Worm (Caenorhabditis elegans) whole organism, L3 larva: ENCODE results near the gene T26E4.18.

Experiments used
- R02D3.7 ChIP-seq: fragments of 150-350 bp; optimal IDR thresholded peaks from 2 replicates; lab custom pipeline; 2014; ENCODE audit warnings: missing biosample characterization, missing genetic modification characterization
- ZK546.5 ChIP-seq: sonication (generic microtip); optimal IDR thresholded peaks from 2 replicates; lab custom pipeline; 2017; ENCODE audit warnings: missing biosample characterization, missing genetic modification characterization
- aly-2 ChIP-seq: fragments of 150-350 bp; optimal IDR thresholded peaks from 2 replicates; lab custom pipeline; 2014; ENCODE audit warnings: missing biosample characterization, missing genetic modification characterization
- ama-1 ChIP-seq: fragments of 150-350 bp; optimal IDR thresholded peaks from 2 replicates; lab custom pipeline; 2018
- ceh-16 ChIP-seq: sonication (generic microtip); optimal IDR thresholded peaks from 2 replicates; lab custom pipeline; 2017; ENCODE audit warnings: missing biosample characterization, missing genetic modification characterization
- ceh-28 ChIP-seq: fragments of 150-350 bp; optimal IDR thresholded peaks from 2 replicates; lab custom pipeline; 2014; ENCODE audit warnings: missing biosample characterization, missing genetic modification reagents, missing genetic modification characterization
- ceh-82 ChIP-seq: fragments of 150-350 bp; optimal IDR thresholded peaks from 2 replicates; lab custom pipeline; 2014; ENCODE audit warnings: missing biosample characterization, missing genetic modification characterization
- ceh-9 ChIP-seq: sonication (generic microtip); optimal IDR thresholded peaks from 2 replicates; lab custom pipeline; 2018; ENCODE audit warnings: missing biosample characterization, missing genetic modification characterization
- daf-12 ChIP-seq: fragments of 150-350 bp; optimal IDR thresholded peaks from 2 replicates; lab custom pipeline; 2014; ENCODE audit warnings: missing biosample characterization, missing genetic modification reagents, missing genetic modification characterization
- egl-5 ChIP-seq: fragments of 150-350 bp; optimal IDR thresholded peaks from 2 replicates; lab custom pipeline; 2017; ENCODE audit warnings: missing biosample characterization, missing genetic modification reagents, missing genetic modification characterization, inconsistent platforms
- elt-1 ChIP-seq: fragments of 150-350 bp; optimal IDR thresholded peaks from 2 replicates; lab custom pipeline; 2014; ENCODE audit warnings: missing biosample characterization, missing genetic modification characterization
- elt-2 ChIP-seq: sonication (generic microtip); optimal IDR thresholded peaks from 2 replicates; lab custom pipeline; 2016; ENCODE audit warnings: missing genetic modification reagents, mild to moderate bottlenecking, missing genetic modification characterization, missing compliant biosample characterization
- elt-3 ChIP-seq, 3 experiments: fragments of 150-350 bp in 1 of 3; sonication (generic microtip) in 2 of 3; optimal IDR thresholded peaks; 2 replicates in 2 of 3; 4 replicates in 1 of 3; lab custom pipeline; 2014 to 2017; ENCODE audit warnings: missing biosample characterization in 3 of 3, missing genetic modification characterization in 3 of 3
- fkh-10 ChIP-seq: sonication (generic microtip); optimal IDR thresholded peaks from 2 replicates; lab custom pipeline; 2017; ENCODE audit warnings: missing biosample characterization, missing genetic modification reagents, missing genetic modification characterization
- fkh-2 ChIP-seq: fragments of 150-350 bp; optimal IDR thresholded peaks from 2 replicates; lab custom pipeline; 2014; ENCODE audit warnings: missing biosample characterization, missing genetic modification reagents, missing genetic modification characterization
- fos-1 ChIP-seq: fragments of 150-350 bp; optimal IDR thresholded peaks from 2 replicates; lab custom pipeline; 2014; ENCODE audit warnings: missing biosample characterization, missing genetic modification characterization
- hmg-11 ChIP-seq: sonication (generic microtip); optimal IDR thresholded peaks from 2 replicates; lab custom pipeline; 2016; ENCODE audit warnings: missing genetic modification characterization, missing compliant biosample characterization
- jun-1 ChIP-seq: fragments of 150-350 bp; optimal IDR thresholded peaks from 2 replicates; lab custom pipeline; 2014; ENCODE audit warnings: missing biosample characterization, missing genetic modification reagents, missing genetic modification characterization
- lin-15B ChIP-seq: fragments of 150-350 bp; optimal IDR thresholded peaks from 2 replicates; lab custom pipeline; 2014; ENCODE audit warnings: missing biosample characterization, missing genetic modification characterization
- lin-39 ChIP-seq: fragments of 150-350 bp; optimal IDR thresholded peaks from 2 replicates; lab custom pipeline; 2018; ENCODE audit warnings: missing biosample characterization, missing genetic modification reagents, missing genetic modification characterization
- mdl-1 ChIP-seq: fragments of 150-350 bp; optimal IDR thresholded peaks from 2 replicates; lab custom pipeline; 2014; ENCODE audit warnings: missing biosample characterization, missing genetic modification characterization
- mml-1 ChIP-seq: fragments of 150-350 bp; sonication (generic microtip); optimal IDR thresholded peaks from 3 replicates; lab custom pipeline; 2014; ENCODE audit warnings: missing biosample characterization, missing genetic modification characterization
- nfya-1 ChIP-seq: sonication (generic microtip); optimal IDR thresholded peaks from 2 replicates; lab custom pipeline; 2017; ENCODE audit warnings: missing genetic modification characterization, mild to moderate bottlenecking, missing compliant biosample characterization, antibody characterized with exemption, moderate library complexity; ENCODE audit not compliant: insufficient read depth
- nhr-11 ChIP-seq: fragments of 150-350 bp; optimal IDR thresholded peaks from 2 replicates; lab custom pipeline; 2014; ENCODE audit warnings: missing biosample characterization, missing genetic modification characterization
- nhr-12 ChIP-seq: fragments of 150-350 bp; optimal IDR thresholded peaks from 2 replicates; lab custom pipeline; 2014; ENCODE audit warnings: missing biosample characterization, missing genetic modification characterization
- nhr-237 ChIP-seq: fragments of 150-350 bp; optimal IDR thresholded peaks from 2 replicates; lab custom pipeline; 2014; ENCODE audit warnings: missing biosample characterization, missing genetic modification characterization
- nhr-25 ChIP-seq: sonication (generic microtip); optimal IDR thresholded peaks from 2 replicates; lab custom pipeline; 2017; ENCODE audit warnings: missing biosample characterization, missing genetic modification characterization
- nhr-28 ChIP-seq: fragments of 150-350 bp; optimal IDR thresholded peaks from 2 replicates; lab custom pipeline; 2014; ENCODE audit warnings: missing biosample characterization, missing genetic modification characterization
- nhr-67 ChIP-seq: fragments of 150-350 bp; optimal IDR thresholded peaks from 2 replicates; lab custom pipeline; 2014; ENCODE audit warnings: missing biosample characterization, missing genetic modification characterization
- nhr-76 ChIP-seq: fragments of 150-350 bp; sonication (generic microtip); optimal IDR thresholded peaks from 5 replicates; lab custom pipeline; 2014; ENCODE audit warnings: missing biosample characterization, missing genetic modification characterization
- pha-4 ChIP-seq: fragments of 150-350 bp; optimal IDR thresholded peaks from 2 replicates; lab custom pipeline; 2014; ENCODE audit warnings: missing biosample characterization, missing genetic modification reagents, missing genetic modification characterization
- sea-2 ChIP-seq: fragments of 150-350 bp; sonication (generic microtip); optimal IDR thresholded peaks from 4 replicates; lab custom pipeline; 2014; ENCODE audit warnings: missing biosample characterization, missing genetic modification reagents, missing genetic modification characterization
- skn-1 ChIP-seq: fragments of 150-350 bp; optimal IDR thresholded peaks from 2 replicates; lab custom pipeline; 2014; ENCODE audit warnings: missing biosample characterization, missing genetic modification characterization
- snpc-4 ChIP-seq: fragments of 150-350 bp; optimal IDR thresholded peaks from 2 replicates; lab custom pipeline; 2014; ENCODE audit warnings: missing biosample characterization, missing genetic modification characterization
- tbx-2 ChIP-seq: sonication (generic microtip); optimal IDR thresholded peaks from 2 replicates; lab custom pipeline; 2016; ENCODE audit warnings: mild to moderate bottlenecking, missing genetic modification characterization, missing compliant biosample characterization
- unc-39 ChIP-seq: sonication (generic microtip); optimal IDR thresholded peaks from 4 replicates; lab custom pipeline; 2017; ENCODE audit warnings: missing biosample characterization, missing genetic modification characterization
- unc-62 ChIP-seq: fragments of 150-350 bp; sonication (generic microtip); optimal IDR thresholded peaks from 4 replicates; lab custom pipeline; 2014; ENCODE audit warnings: missing biosample characterization, missing genetic modification reagents, missing genetic modification characterization
- zag-1 ChIP-seq: fragments of 150-350 bp; optimal IDR thresholded peaks from 2 replicates; lab custom pipeline; 2014; ENCODE audit warnings: missing biosample characterization, missing genetic modification characterization
- ztf-11 ChIP-seq: fragments of 150-350 bp; optimal IDR thresholded peaks from 2 replicates; lab custom pipeline; 2014; ENCODE audit warnings: missing biosample characterization, missing genetic modification characterization
- ztf-4 ChIP-seq: fragments of 150-350 bp; optimal IDR thresholded peaks from 2 replicates; lab custom pipeline; 2014; ENCODE audit warnings: missing biosample characterization, missing genetic modification characterization

T26E4.18 gene

DNA sequence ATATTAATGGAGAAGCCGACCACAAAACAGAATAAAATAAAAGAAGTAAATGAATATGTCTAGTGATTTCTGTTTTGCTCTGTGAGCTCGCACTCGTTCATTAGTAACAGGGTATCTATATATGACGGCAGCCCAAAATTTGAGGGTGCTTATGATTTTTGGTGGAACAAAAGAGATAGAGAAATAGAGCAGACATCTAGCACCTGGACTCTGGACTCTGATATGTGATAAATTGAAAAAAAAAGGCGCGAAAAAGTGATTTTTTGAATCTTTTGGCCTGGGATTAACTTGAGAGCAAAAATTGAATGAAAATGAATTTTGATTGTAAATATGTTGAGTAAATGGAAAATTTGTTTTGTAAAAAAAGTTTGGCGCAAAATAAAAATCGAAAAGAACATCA is 27.0 kb downstream of the T26E4.18 start, which contains the start of gene nhr-283:
Gene nhr-283 (minus strand): TSS at position 101 of the 400 bp plus-strand sequence.
- TF ChIP-seq nhr-11 (tag; lab: Kevin White, UChicago) = no peak
- TF ChIP-seq lin-39 = no peak
- TF ChIP-seq jun-1 (tag; lab: Kevin White, UChicago) = no peak
- TF ChIP-seq nhr-237 (tag; lab: Kevin White, UChicago) = no peak
- TF ChIP-seq ztf-4 (tag; lab: Kevin White, UChicago) = no peak
- no peak for TF ChIP-seq ceh-16 (tag; lab: Kevin White, UChicago)
- no peak for TF ChIP-seq sea-2 (GFP tag; lab: Kevin White, UChicago)
- TF ChIP-seq ceh-82 = no peak
- no peak for TF ChIP-seq aly-2 (tag; lab: Kevin White, UChicago)
- no peak for TF ChIP-seq unc-39 (tag; lab: Kevin White, UChicago)
- no peak for TF ChIP-seq nhr-76 (tag; lab: Kevin White, UChicago)
- TF ChIP-seq pha-4 = no peak
- TF ChIP-seq nhr-28 (tag; lab: Kevin White, UChicago) = no peak

DNA sequence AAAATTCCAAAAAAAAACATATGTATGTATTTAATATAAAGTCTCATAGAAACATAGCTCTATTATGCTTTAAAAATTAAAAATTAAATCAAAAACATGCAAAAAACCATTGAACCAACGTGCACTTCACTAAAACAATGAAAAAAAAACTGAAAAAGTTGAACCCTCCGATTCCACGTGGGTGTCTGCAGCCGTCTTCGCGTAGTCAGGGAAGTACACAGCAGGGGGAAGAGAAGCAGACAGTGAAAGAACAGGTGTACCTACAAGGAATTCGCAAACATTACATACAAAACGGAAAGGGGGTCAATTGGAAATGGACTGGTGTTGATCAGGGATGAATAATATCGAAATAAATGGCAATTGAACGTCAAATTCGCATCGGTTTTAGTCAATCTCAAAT is 29.7 kb downstream of the T26E4.18 start:
- TF ChIP-seq ztf-4 (tag; lab: Kevin White, UChicago) (no peak), ceh-28 (tag; lab: Kevin White, UChicago) (no peak), tbx-2 (tag; lab: Kevin White, UChicago) (no peak), aly-2 (tag; lab: Kevin White, UChicago) (no peak), nhr-11 (tag; lab: Kevin White, UChicago) (no peak), lin-15B (tag; lab: Kevin White, UChicago) (no peak), ceh-82 (no peak), zag-1 (tag; lab: Kevin White, UChicago) (no peak), unc-62 (GFP tag; lab: Kevin White, UChicago) (no peak), nhr-237 (tag; lab: Kevin White, UChicago) (no peak), skn-1 (tag; lab: Kevin White, UChicago) (no peak), ama-1 (no peak), nhr-28 (tag; lab: Kevin White, UChicago) (no peak), ceh-16 (tag; lab: Kevin White, UChicago) (no peak), sea-2 (GFP tag; lab: Kevin White, UChicago) (no peak), fos-1 (tag; lab: Kevin White, UChicago) (no peak)

DNA sequence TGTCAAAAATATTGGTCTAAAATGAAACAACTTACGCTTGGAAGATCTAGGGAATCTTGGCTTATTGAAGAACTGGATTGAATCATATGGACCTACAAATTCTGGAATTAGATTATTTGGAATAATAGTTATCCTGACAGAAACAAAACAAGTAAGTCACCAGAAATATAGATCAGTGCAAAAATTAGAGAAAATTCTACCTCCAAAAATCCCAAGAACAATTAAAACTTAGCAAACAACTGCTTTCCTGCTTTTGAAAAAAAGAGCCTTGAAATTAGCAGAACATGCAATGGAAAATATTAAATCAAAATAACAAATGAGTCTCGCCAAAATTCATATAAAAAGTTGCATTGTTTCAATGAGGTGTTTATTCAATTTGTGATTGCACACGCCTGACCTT is 30.5 kb downstream of the T26E4.18 start, which contains the start of gene nhr-60:
Gene nhr-60 (minus strand): TSS at position 101 of the 400 bp plus-strand sequence.
- no peak for TF ChIP-seq aly-2 (tag; lab: Kevin White, UChicago)
- TF ChIP-seq mdl-1 (tag; lab: Kevin White, UChicago) = no peak
- TF ChIP-seq ztf-4 (tag; lab: Kevin White, UChicago) = no peak
- TF ChIP-seq fkh-10 = no peak
- TF ChIP-seq hmg-11 (tag; lab: Kevin White, UChicago) = no peak
- TF ChIP-seq lin-39 = no peak
- no peak for TF ChIP-seq elt-1 (tag; lab: Kevin White, UChicago)
- no peak for TF ChIP-seq fkh-2 (tag; lab: Kevin White, UChicago)
- TF ChIP-seq lin-15B (tag; lab: Kevin White, UChicago) = no peak
- no peak for TF ChIP-seq daf-12 (tag; lab: Kevin White, UChicago)
- TF ChIP-seq, all 47 proteins: peak for 0

DNA sequence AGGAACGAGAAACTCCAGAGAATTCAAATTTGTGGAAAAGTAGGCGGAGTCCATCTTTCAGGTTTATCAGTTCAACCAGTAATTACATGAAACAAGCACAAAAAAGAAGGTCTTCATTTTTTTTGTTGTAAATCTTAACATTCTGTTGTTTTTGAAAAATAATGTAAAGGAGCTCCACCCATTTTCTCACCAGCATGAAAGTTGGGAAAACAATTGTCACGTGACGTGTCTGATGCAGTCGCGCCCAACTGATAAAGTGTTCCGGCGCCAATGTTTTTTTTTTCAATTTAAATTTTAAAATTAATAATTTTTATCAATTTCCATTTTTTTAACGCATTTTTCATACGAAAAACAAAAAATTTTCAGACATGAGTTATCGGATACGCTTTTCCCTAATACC is 34.6 kb downstream of the T26E4.18 start, which contains the start of gene F57A10.4:
Gene F57A10.4 (plus strand): TSS at position 367 of the 400 bp plus-strand sequence.
- TF ChIP-seq ceh-9 = no peak
- no peak for TF ChIP-seq mml-1 (tag; lab: Kevin White, UChicago)
- TF ChIP-seq nfya-1 (tag; lab: Kevin White, UChicago) = no peak
- TF ChIP-seq unc-62 (GFP tag; lab: Kevin White, UChicago) = no peak
- no peak for TF ChIP-seq fkh-2 (tag; lab: Kevin White, UChicago)
- no peak for TF ChIP-seq unc-39 (tag; lab: Kevin White, UChicago)
- TF ChIP-seq nhr-12 = no peak

DNA sequence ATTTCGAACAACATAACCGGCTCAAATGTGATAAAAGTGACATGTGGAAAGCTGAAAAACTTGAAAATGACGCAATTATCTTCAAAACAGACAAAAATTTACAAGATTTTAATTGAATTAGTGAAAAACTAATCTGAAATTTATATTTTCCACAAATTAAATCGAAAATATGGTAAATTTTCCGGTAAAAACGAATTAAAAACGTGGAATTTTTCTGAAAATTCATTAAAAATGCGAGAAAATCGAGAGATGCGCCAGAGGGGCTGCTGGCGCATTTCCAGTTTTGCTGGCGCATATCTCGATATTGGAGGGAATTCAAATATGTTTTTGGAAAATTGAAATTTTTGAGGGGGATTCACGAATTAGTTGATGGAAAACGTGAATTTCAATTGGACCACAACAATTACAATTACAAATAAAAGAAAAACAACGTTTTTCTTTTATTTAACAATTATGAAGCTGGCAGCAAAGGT is 37.5 kb downstream of the T26E4.18 start, which contains the start of the genes haf-3 and F57A10.2:
Gene haf-3 (minus strand): TSS at position 51 of the 473 bp plus-strand sequence.
Gene F57A10.2 (plus strand): TSS at position 454 of the 473 bp plus-strand sequence.
- TF ChIP-seq aly-2 (tag; lab: Kevin White, UChicago) (peak; percentile 30), nhr-67 (tag; lab: Kevin White, UChicago) (no peak), ztf-11 (tag; lab: Kevin White, UChicago) (no peak), nhr-12 (no peak), lin-15B (tag; lab: Kevin White, UChicago) (peak; percentile 93), snpc-4 (tag; lab: Kevin White, UChicago) (peak; percentile 90), elt-1 (tag; lab: Kevin White, UChicago) (peak; percentile 26), nhr-11 (tag; lab: Kevin White, UChicago) (peak; percentile 57), ZK546.5 (tag; lab: Kevin White, UChicago) (peak; percentile 33), nhr-237 (tag; lab: Kevin White, UChicago) (no peak), unc-39 (tag; lab: Kevin White, UChicago) (no peak), ztf-4 (tag; lab: Kevin White, UChicago) (peak; percentile 17), lin-39 (peak; percentile 62), nhr-76 (tag; lab: Kevin White, UChicago) (no peak), R02D3.7 (tag; lab: Kevin White, UChicago) (peak; percentile 87), tbx-2 (tag; lab: Kevin White, UChicago) (peak; percentile 89), unc-62 (GFP tag; lab: Kevin White, UChicago) (no peak), hmg-11 (tag; lab: Kevin White, UChicago) (peak; percentile 82), ama-1 (peak; percentile 62), sea-2 (GFP tag; lab: Kevin White, UChicago) (no peak), fos-1 (tag; lab: Kevin White, UChicago) (no peak), ceh-16 (tag; lab: Kevin White, UChicago) (no peak), nhr-25 (tag; lab: Kevin White, UChicago) (peak; percentile 85), egl-5 (tag; lab: Kevin White, UChicago) (peak; percentile 80), elt-2 (peak; percentile 58), elt-3 (tag; optimal IDR thresholded peaks at IDR 0.05; lab: Kevin White, UChicago) (no peak), ceh-28 (tag; lab: Kevin White, UChicago) (peak; percentile 78), jun-1 (tag; lab: Kevin White, UChicago) (peak; percentile 74)
